Fruit fly (Drosophila melanogaster): ENCODE data around the gene Ppox.

- TF ChIP-seq CG14655 (GFP tag; optimal IDR thresholded peaks at IDR 0.05), result no peak
- no peak for TF ChIP-seq CG34367 (tag; optimal IDR thresholded peaks at IDR 0.05)
- no peak for TF ChIP-seq Snoo (tag; optimal IDR thresholded peaks at IDR 0.05)
- peak; percentile 15; the same call in 1 of the 3 replicates for TF ChIP-seq fd96Ca (GFP tag; IDR thresholded peaks at IDR 0.05)
- no peak for TF ChIP-seq CG12605 (GFP tag; IDR thresholded peaks at IDR 0.05)
- TF ChIP-seq CG15710 (tag; optimal IDR thresholded peaks at IDR 0.05), result no peak
- TF ChIP-seq EcR (GFP tag; optimal IDR thresholded peaks at IDR 0.05), result no peak
- TF ChIP-seq CG8159 (tag; optimal IDR thresholded peaks at IDR 0.05), result no peak
- TF ChIP-seq CG9948 (tag; optimal IDR thresholded peaks at IDR 0.05), result no peak
- no peak for TF ChIP-seq rn (GFP tag; IDR thresholded peaks at IDR 0.05)
- peak; percentile 26; the same call in 1 of the 2 replicates for TF ChIP-seq Ets98B (GFP tag; IDR thresholded peaks at IDR 0.05)
Measured at dm6 chr3R:24667538-24668207, 6.0 kb upstream of the Ppox start.

All from whole organism, pupa.